Worm (Caenorhabditis elegans) whole organism, early embryonic: ENCODE data around the gene F22F4.4.

Experiments
- B0310.2 ChIP-seq: sonication (generic microtip); optimal IDR thresholded peaks from 2 replicates; lab custom pipeline; 2016; ENCODE audit warnings: mild to moderate bottlenecking, missing genetic modification characterization, missing compliant biosample characterization
- aly-1 ChIP-seq: sonication (generic microtip); optimal IDR thresholded peaks from 2 replicates; lab custom pipeline; 2016; ENCODE audit warnings: missing genetic modification characterization, missing compliant biosample characterization
- ama-1 ChIP-seq: fragments of 150-350 bp; optimal IDR thresholded peaks from 2 replicates; lab custom pipeline; 2014
- ceh-13 ChIP-seq: fragments of 200-800 bp; sonication (Bioruptor generic); optimal IDR thresholded peaks from 2 replicates; lab custom pipeline; 2018; ENCODE audit warnings: mild to moderate bottlenecking, missing genetic modification characterization, missing compliant biosample characterization
- ceh-36 ChIP-seq: sonication (generic microtip); optimal IDR thresholded peaks from 2 replicates; lab custom pipeline; 2016; ENCODE audit warnings: missing genetic modification characterization, inconsistent platforms, missing compliant biosample characterization
- ets-7 ChIP-seq: sonication (generic microtip); optimal IDR thresholded peaks from 2 replicates; lab custom pipeline; 2016; ENCODE audit warnings: missing genotype, missing genetic modification characterization, missing compliant biosample characterization
- hmbx-1 ChIP-seq: sonication (generic microtip); optimal IDR thresholded peaks from 2 replicates; lab custom pipeline; 2016; ENCODE audit warnings: mild to moderate bottlenecking, missing genetic modification characterization, missing compliant biosample characterization
- hnd-1 ChIP-seq: sonication (generic microtip); optimal IDR thresholded peaks from 2 replicates; lab custom pipeline; 2016; ENCODE audit warnings: missing genetic modification characterization, missing compliant biosample characterization
- pes-1 ChIP-seq: fragments of 200-800 bp; sonication (Bioruptor generic); IDR thresholded peaks from 2 replicates; pipeline ENCODE4 v1.3.6; 2022; ENCODE audit warnings: missing genetic modification reagents, missing genetic modification characterization, missing compliant biosample characterization
- scrt-1 ChIP-seq: fragments of 200-800 bp; sonication (Bioruptor generic); IDR thresholded peaks from 2 replicates; pipeline ENCODE4 v1.3.6; 2022; ENCODE audit warnings: missing genetic modification characterization, missing compliant biosample characterization
- sea-1 ChIP-seq: fragments of 200-800 bp; sonication (Bioruptor generic); conservative IDR thresholded peaks from 2 replicates; pipeline ENCODE4 v1.3.6; 2022; ENCODE audit warnings: missing genetic modification characterization, missing compliant biosample characterization
- tbx-11 ChIP-seq: fragments of 200-800 bp; sonication (Bioruptor generic); IDR thresholded peaks from 2 replicates; pipeline ENCODE4 v1.3.6; 2022; ENCODE audit warnings: missing genetic modification characterization, missing compliant biosample characterization

DNA sequence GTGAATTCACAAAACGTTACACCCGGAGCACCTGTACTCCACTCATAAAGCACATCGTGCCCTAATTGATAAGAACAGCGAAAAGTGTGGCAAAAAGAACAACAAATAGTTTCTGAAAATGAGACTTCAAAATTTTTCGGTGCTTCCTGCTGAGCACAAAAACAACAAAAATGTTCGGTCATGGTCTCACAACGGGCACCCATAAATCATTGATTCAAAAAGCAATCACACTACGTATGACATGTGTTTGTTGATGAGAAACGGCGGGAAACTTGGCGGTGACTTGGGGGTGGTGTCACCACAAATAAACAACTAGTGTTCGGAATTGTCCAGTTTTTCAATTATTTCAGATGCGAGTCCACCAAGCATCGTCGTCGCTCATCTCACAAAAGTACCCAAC lies 40.5 kb downstream of the F22F4.4 start:
- TF ChIP-seq ama-1 (no peak), hmbx-1 (tag; lab: Kevin White, UChicago) (no peak), aly-1 (tag; lab: Kevin White, UChicago) (no peak), tbx-11 (GFP tag; lab: Robert Waterston, UW) (no peak), ets-7 (tag; lab: Kevin White, UChicago) (no peak), scrt-1 (GFP tag; lab: Robert Waterston, UW) (no peak), hnd-1 (no peak), ceh-13 (GFP tag; lab: Kevin White, UChicago) (no peak), pes-1 (GFP tag; lab: Robert Waterston, UW) (no peak), B0310.2 (tag; lab: Kevin White, UChicago) (no peak), sea-1 (GFP tag; lab: Robert Waterston, UW) (no peak), ceh-36 (tag; lab: Kevin White, UChicago) (no peak)
